Fruit fly (Drosophila melanogaster): ENCODE results near the gene CG12499.

- TF ChIP-seq BtbVII (GFP tag; optimal IDR thresholded peaks at IDR 0.05) (no peak), psq (GFP tag; optimal IDR thresholded peaks at IDR 0.05) (no peak), z (GFP tag; IDR thresholded peaks at IDR 0.05) (no peak), CG10959 (GFP tag; IDR thresholded peaks at IDR 0.05) (no peak), ase (GFP tag; IDR thresholded peaks at IDR 0.05) (no peak), da (GFP tag; optimal IDR thresholded peaks at IDR 0.05) (no peak), chif (GFP tag; optimal IDR thresholded peaks at IDR 0.05) (no peak), CG12236 (GFP tag; optimal IDR thresholded peaks at IDR 0.05) (no peak), az2 (GFP tag; optimal IDR thresholded peaks at IDR 0.05) (no peak), salm (tag; optimal IDR thresholded peaks at IDR 0.05) (no peak), CG3163 (GFP tag; optimal IDR thresholded peaks at IDR 0.05) (no peak), Rfx (GFP tag; IDR thresholded peaks at IDR 0.05) (no peak)
These were observed 50.1 kb downstream of the CG12499 start for dm6 chr3R:22396238-22396772.
